Fruit fly (Drosophila melanogaster): ENCODE results near the gene CHOp24.

The CHOp24 gene

dm6 chrX:4582422-4582821, 41.7 kb downstream of the CHOp24 start:
- no peak for TF ChIP-seq brk (GFP tag; optimal IDR thresholded peaks at IDR 0.05)
- no peak for TF ChIP-seq Jra (GFP tag; optimal IDR thresholded peaks at IDR 0.05)

- TF ChIP-seq br (GFP tag; optimal IDR thresholded peaks at IDR 0.05) = no peak
- TF ChIP-seq woc (GFP tag; optimal IDR thresholded peaks at IDR 0.05) = no peak
- no peak for TF ChIP-seq Hr83 (GFP tag; optimal IDR thresholded peaks at IDR 0.05; ENCODE audit: poor library complexity, severe bottlenecking)
- no peak for TF ChIP-seq CrebA (GFP tag; optimal IDR thresholded peaks at IDR 0.05; ENCODE audit: borderline replicate concordance)
- TF ChIP-seq Hr78 (GFP tag; optimal IDR thresholded peaks at IDR 0.05) = no peak
- TF ChIP-seq dmrt93B (GFP tag; optimal IDR thresholded peaks at IDR 0.05) = no peak
- no peak for TF ChIP-seq usp (GFP tag; optimal IDR thresholded peaks at IDR 0.05)
- no peak for TF ChIP-seq Rel (GFP tag; optimal IDR thresholded peaks at IDR 0.05)
- TF ChIP-seq Rel (tag; optimal IDR thresholded peaks at IDR 0.05) = no peak
- TF ChIP-seq OdsH (GFP tag; optimal IDR thresholded peaks at IDR 0.05) = no peak
- no peak for TF ChIP-seq HLH106 (tag; optimal IDR thresholded peaks at IDR 0.05)
- TF ChIP-seq GATAd (GFP tag; optimal IDR thresholded peaks at IDR 0.05) = no peak
- no peak for TF ChIP-seq rgr (GFP tag; optimal IDR thresholded peaks at IDR 0.05)
- TF ChIP-seq Hnf4 (GFP tag; optimal IDR thresholded peaks at IDR 0.05) = no peak
- TF ChIP-seq dsf (GFP tag; optimal IDR thresholded peaks at IDR 0.05; ENCODE audit: borderline replicate concordance) = no peak
- TF ChIP-seq Dif (GFP tag; optimal IDR thresholded peaks at IDR 0.05; ENCODE audit: partially characterized antibody) = no peak
- TF ChIP-seq jim (GFP tag; optimal IDR thresholded peaks at IDR 0.05) = no peak
- TF ChIP-seq Sp1 (GFP tag; optimal IDR thresholded peaks at IDR 0.05) = no peak
These were observed 46.9 kb downstream of the CHOp24 start for dm6 chrX:4587584-4587983.

dm6 chrX:4588981-4589380, 48.3 kb downstream of the CHOp24 start:
- TF ChIP-seq sage (GFP tag; optimal IDR thresholded peaks at IDR 0.05) (no peak), dsf (GFP tag; optimal IDR thresholded peaks at IDR 0.05; ENCODE audit: borderline replicate concordance) (no peak), Dif (GFP tag; optimal IDR thresholded peaks at IDR 0.05; ENCODE audit: partially characterized antibody) (no peak), N (GFP tag; optimal IDR thresholded peaks at IDR 0.05) (no peak), dl (GFP tag; optimal IDR thresholded peaks at IDR 0.05; ENCODE audit: insufficient read depth in 1 of 2, partially characterized antibody in 2 of 2) (no peak), lola (GFP tag; optimal IDR thresholded peaks at IDR 0.05) (no peak), CrebA (GFP tag; optimal IDR thresholded peaks at IDR 0.05; ENCODE audit: borderline replicate concordance) (no peak), fru (GFP tag; optimal IDR thresholded peaks at IDR 0.05) (no peak), Mio (GFP tag; optimal IDR thresholded peaks at IDR 0.05) (no peak), Dfd (GFP tag; optimal IDR thresholded peaks at IDR 0.05) (no peak), ey (GFP tag; optimal IDR thresholded peaks at IDR 0.05) (no peak), Rel (GFP tag; optimal IDR thresholded peaks at IDR 0.05) (no peak), Rel (tag; optimal IDR thresholded peaks at IDR 0.05) (no peak), HLH106 (tag; optimal IDR thresholded peaks at IDR 0.05) (no peak), Hnf4 (GFP tag; optimal IDR thresholded peaks at IDR 0.05) (no peak), CG9705 (GFP tag; optimal IDR thresholded peaks at IDR 0.05) (no peak), rgr (GFP tag; optimal IDR thresholded peaks at IDR 0.05) (no peak), Hr83 (GFP tag; optimal IDR thresholded peaks at IDR 0.05; ENCODE audit: poor library complexity, severe bottlenecking) (no peak), jim (GFP tag; optimal IDR thresholded peaks at IDR 0.05) (no peak)

dm6 chrX:4589951-4590771, 49.5 kb downstream of the CHOp24 start:
- TF ChIP-seq fru (GFP tag; optimal IDR thresholded peaks at IDR 0.05) = peak; percentile 61
- TF ChIP-seq CG9705 (GFP tag; optimal IDR thresholded peaks at IDR 0.05) = peak; percentile 80
- no peak for TF ChIP-seq CrebA (GFP tag; optimal IDR thresholded peaks at IDR 0.05; ENCODE audit: borderline replicate concordance)
- peak; percentile 94 for TF ChIP-seq HLH106 (tag; optimal IDR thresholded peaks at IDR 0.05)
- TF ChIP-seq psq (GFP tag; optimal IDR thresholded peaks at IDR 0.05) = peak; percentile 78
- TF ChIP-seq br (GFP tag; optimal IDR thresholded peaks at IDR 0.05) = peak; percentile 29
- TF ChIP-seq Hnf4 (GFP tag; optimal IDR thresholded peaks at IDR 0.05) = peak; percentile 47
- TF ChIP-seq h (GFP tag; optimal IDR thresholded peaks at IDR 0.05) = peak; percentile 83
- no peak for TF ChIP-seq Rel (GFP tag; optimal IDR thresholded peaks at IDR 0.05)
- TF ChIP-seq Rel (tag; optimal IDR thresholded peaks at IDR 0.05) = peak; percentile 33
- peak; percentile 89 for TF ChIP-seq rgr (GFP tag; optimal IDR thresholded peaks at IDR 0.05)
- TF ChIP-seq Sp1 (GFP tag; optimal IDR thresholded peaks at IDR 0.05) = peak; percentile 87
- TF ChIP-seq Myc (optimal IDR thresholded peaks at IDR 0.05) = no peak
- TF ChIP-seq usp (GFP tag; optimal IDR thresholded peaks at IDR 0.05) = no peak
- TF ChIP-seq tai (GFP tag; optimal IDR thresholded peaks at IDR 0.05) = peak; percentile 27
- peak; percentile 85 for TF ChIP-seq OdsH (GFP tag; optimal IDR thresholded peaks at IDR 0.05)
- peak; percentile 24 for TF ChIP-seq Mio (GFP tag; optimal IDR thresholded peaks at IDR 0.05)
- TF ChIP-seq ey (GFP tag; optimal IDR thresholded peaks at IDR 0.05) = peak; percentile 79
- no peak for TF ChIP-seq Abd-B (GFP tag; optimal IDR thresholded peaks at IDR 0.05)
- peak; percentile 86 for TF ChIP-seq Dfd (GFP tag; optimal IDR thresholded peaks at IDR 0.05)
- no peak for TF ChIP-seq brk (GFP tag; optimal IDR thresholded peaks at IDR 0.05)
- no peak for TF ChIP-seq dl (GFP tag; optimal IDR thresholded peaks at IDR 0.05; ENCODE audit: insufficient read depth in 1 of 2, partially characterized antibody in 2 of 2)
- no peak for TF ChIP-seq CG32264 (GFP tag; optimal IDR thresholded peaks at IDR 0.05)
- TF ChIP-seq jim (GFP tag; optimal IDR thresholded peaks at IDR 0.05) = no peak
- TF ChIP-seq Jra (GFP tag; optimal IDR thresholded peaks at IDR 0.05) = no peak
- peak; percentile 25 for TF ChIP-seq sv (GFP tag; optimal IDR thresholded peaks at IDR 0.05)
- TF ChIP-seq dmrt93B (GFP tag; optimal IDR thresholded peaks at IDR 0.05) = peak; percentile 94
- peak; percentile 15 for TF ChIP-seq woc (GFP tag; optimal IDR thresholded peaks at IDR 0.05)
- TF ChIP-seq N (GFP tag; optimal IDR thresholded peaks at IDR 0.05) = peak; percentile 38
- TF ChIP-seq foxo (GFP tag; optimal IDR thresholded peaks at IDR 0.05) = peak in 1 of 2 experiments; percentile 92
